Fruit fly (Drosophila melanogaster): Measurements from ENCODE around the gene CG9289.

DNA sequence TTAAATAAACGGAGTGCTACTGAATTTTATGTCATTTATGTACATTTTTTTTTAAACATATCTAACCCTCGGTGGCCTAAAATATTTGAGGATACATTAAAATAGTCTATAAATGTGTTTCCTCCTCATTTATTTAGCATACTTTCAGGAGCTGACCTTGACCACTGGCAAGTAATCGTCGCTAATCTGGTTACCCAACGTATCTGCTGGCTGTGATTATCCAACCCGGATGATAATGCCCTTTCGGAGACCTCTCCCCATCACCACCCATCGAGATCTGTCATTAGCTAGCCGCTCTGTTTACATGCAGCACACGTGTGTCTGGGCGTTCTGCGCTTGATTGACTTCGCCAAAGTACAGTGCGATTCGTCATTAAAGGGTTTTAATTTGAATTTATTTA, 23.3 kb upstream of the CG9289 start:
- TF ChIP-seq Hr96 (GFP tag; optimal IDR thresholded peaks at IDR 0.05) (no peak), toe (GFP tag; optimal IDR thresholded peaks at IDR 0.05) (peak; percentile 35), CG7045 (GFP tag; optimal IDR thresholded peaks at IDR 0.05) (no peak), cnc (optimal IDR thresholded peaks at IDR 0.05) (peak in 1 of 2 experiments; percentile 29), CG7101 (tag; optimal IDR thresholded peaks at IDR 0.05) (no peak), kay (GFP tag; ENCODE audit: borderline replicate concordance) (no peak)

Measured in whole organism, adult.